Worm (Caenorhabditis elegans): ENCODE measurements around the gene F46B3.16.

DNA sequence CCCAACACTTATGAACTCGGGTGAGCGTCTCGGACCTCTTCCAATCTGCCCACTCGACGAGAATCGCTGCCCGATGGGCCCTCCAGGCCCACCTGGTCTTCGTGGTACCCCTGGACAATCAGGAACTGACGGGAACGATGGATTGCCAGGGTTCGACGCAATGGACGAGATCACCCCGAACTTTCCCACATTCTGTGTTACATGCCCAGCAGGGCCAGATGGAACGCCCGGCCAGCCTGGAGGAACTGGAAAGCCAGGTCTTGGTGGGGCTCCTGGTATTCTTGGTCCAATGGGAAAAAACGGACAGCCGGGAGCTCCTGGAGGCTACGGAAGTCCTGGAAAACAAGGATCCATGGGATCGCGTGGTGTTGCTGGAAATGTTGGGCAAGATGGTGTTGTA, 33.7 kb upstream of the F46B3.16 start:
- TF ChIP-seq saeg-2 (GFP tag; IDR thresholded peaks at IDR 0.05) (no peak), duxl-1 (tag; optimal IDR thresholded peaks at IDR 0.05; ENCODE audit: poor library complexity) (no peak), F37D6.2 (tag; optimal IDR thresholded peaks at IDR 0.05) (no peak), zag-1 (tag; optimal IDR thresholded peaks at IDR 0.05) (no peak), unc-130 (GFP tag; optimal IDR thresholded peaks at IDR 0.05) (no peak), php-3 (GFP tag; IDR thresholded peaks at IDR 0.05) (no peak), nhr-42 (GFP tag; IDR thresholded peaks at IDR 0.05) (no peak), nhr-77 (tag; optimal IDR thresholded peaks at IDR 0.05) (no peak)
